Fruit fly (Drosophila melanogaster): ENCODE measurements around the gene CG5850.

The CG5850 gene

dm6 chr2L:9954696-9955095 is 9.1 kb downstream of the CG5850 start:
- TF ChIP-seq CG8478 (optimal IDR thresholded peaks at IDR 0.05) = no peak
- TF ChIP-seq psq (optimal IDR thresholded peaks at IDR 0.05) = no peak
- no peak for TF ChIP-seq pan (optimal IDR thresholded peaks at IDR 0.05)
- TF ChIP-seq EcR (GFP tag; optimal IDR thresholded peaks at IDR 0.05) = no peak
- no peak for TF ChIP-seq Dll (optimal IDR thresholded peaks at IDR 0.05)
- no peak for TF ChIP-seq usp (GFP tag; optimal IDR thresholded peaks at IDR 0.05)

DNA sequence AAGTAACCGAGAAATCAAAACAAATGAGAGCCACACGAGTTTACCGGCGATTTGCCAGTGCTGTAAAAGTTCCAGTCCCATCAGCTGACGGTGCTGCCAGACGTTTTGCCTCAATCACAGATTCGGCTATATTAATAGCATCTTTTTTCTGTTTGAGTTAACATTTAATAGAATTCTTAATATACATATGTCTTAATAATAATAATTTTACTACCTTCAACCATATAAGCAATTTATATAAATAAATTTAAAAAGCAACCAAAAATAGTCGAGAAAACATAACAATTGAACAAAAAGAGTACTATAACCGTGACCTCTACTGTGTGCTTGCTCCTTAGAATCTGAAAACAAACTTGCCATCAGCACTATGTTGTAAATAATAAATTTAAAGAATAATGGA is 9.6 kb downstream of the CG5850 start, which contains the start of the genes CG13126 and CG4709:
CG13126 (minus strand) TSS at position 63 of the 400 bp plus-strand sequence.
CG4709 (plus strand) TSS at position 207 of the 400 bp plus-strand sequence.
- no peak for TF ChIP-seq Dll (optimal IDR thresholded peaks at IDR 0.05)
- no peak for TF ChIP-seq psq (optimal IDR thresholded peaks at IDR 0.05)
- no peak for TF ChIP-seq pan (optimal IDR thresholded peaks at IDR 0.05)
- no peak for TF ChIP-seq EcR (GFP tag; optimal IDR thresholded peaks at IDR 0.05)
- no peak for TF ChIP-seq usp (GFP tag; optimal IDR thresholded peaks at IDR 0.05)
- TF ChIP-seq CG8478 (optimal IDR thresholded peaks at IDR 0.05) = no peak

dm6 chr2L:9949178-9950062 is 14.3 kb downstream of the CG5850 start:
- TF ChIP-seq pan (optimal IDR thresholded peaks at IDR 0.05) (no peak), psq (optimal IDR thresholded peaks at IDR 0.05) (no peak), usp (GFP tag; optimal IDR thresholded peaks at IDR 0.05) (no peak), CG8478 (optimal IDR thresholded peaks at IDR 0.05) (no peak), EcR (GFP tag; optimal IDR thresholded peaks at IDR 0.05) (no peak), Dll (optimal IDR thresholded peaks at IDR 0.05) (no peak)

DNA sequence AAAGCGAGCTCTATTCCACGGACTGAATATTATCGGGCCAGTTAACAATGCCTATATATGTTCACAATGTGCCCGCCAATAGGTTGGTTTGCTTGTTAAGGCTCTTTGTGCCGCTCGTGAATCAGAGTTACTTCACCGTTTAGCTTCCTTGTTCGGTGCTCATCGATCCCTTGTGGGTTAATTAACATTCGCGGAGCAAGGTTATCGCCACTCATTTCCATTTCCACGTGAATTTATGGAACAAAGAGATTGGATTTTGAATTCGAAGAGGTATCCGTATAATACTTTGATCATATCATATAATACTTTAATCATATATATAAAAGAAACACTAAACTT is 15.3 kb downstream of the CG5850 start:
- TF ChIP-seq CG8478 (optimal IDR thresholded peaks at IDR 0.05) = no peak
- no peak for TF ChIP-seq EcR (GFP tag; optimal IDR thresholded peaks at IDR 0.05)
- TF ChIP-seq usp (GFP tag; optimal IDR thresholded peaks at IDR 0.05) = no peak
- TF ChIP-seq psq (optimal IDR thresholded peaks at IDR 0.05) = no peak
- no peak for TF ChIP-seq pan (optimal IDR thresholded peaks at IDR 0.05)
- no peak for TF ChIP-seq Dll (optimal IDR thresholded peaks at IDR 0.05)

dm6 chr2L:9947738-9948519 is 15.8 kb downstream of the CG5850 start:
- TF ChIP-seq psq (optimal IDR thresholded peaks at IDR 0.05) (no peak), pan (optimal IDR thresholded peaks at IDR 0.05) (no peak), EcR (GFP tag; optimal IDR thresholded peaks at IDR 0.05) (no peak), Dll (optimal IDR thresholded peaks at IDR 0.05) (no peak), usp (GFP tag; optimal IDR thresholded peaks at IDR 0.05) (no peak), CG8478 (optimal IDR thresholded peaks at IDR 0.05) (no peak)

DNA sequence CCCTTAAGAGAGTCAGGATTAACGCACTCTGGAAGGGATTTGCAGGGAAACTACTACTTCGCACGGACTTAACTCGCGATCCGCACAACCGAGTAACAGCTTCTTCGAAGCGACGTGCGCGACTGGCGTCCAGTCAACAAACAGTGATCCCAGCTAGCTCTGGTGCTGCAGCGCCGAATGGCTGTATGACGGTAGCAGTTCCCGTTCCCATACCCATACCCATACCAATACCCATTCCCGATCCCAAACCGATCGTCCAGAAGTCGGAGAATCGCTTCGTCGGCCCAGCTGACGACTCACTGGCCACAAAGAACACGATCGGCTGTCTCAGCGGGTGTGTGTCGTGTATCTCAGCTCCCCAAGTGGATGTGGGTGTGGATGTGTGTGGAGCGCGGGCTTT is 16.5 kb downstream of the CG5850 start, which contains the start of gene CG5853:
CG5853 (minus strand) TSS at position 384 of the 400 bp plus-strand sequence.
- TF ChIP-seq Dll (optimal IDR thresholded peaks at IDR 0.05) = no peak
- TF ChIP-seq CG8478 (optimal IDR thresholded peaks at IDR 0.05) = no peak
- TF ChIP-seq EcR (GFP tag; optimal IDR thresholded peaks at IDR 0.05) = no peak
- TF ChIP-seq psq (optimal IDR thresholded peaks at IDR 0.05) = no peak

- no peak for TF ChIP-seq Dll (optimal IDR thresholded peaks at IDR 0.05)
- TF ChIP-seq EcR (GFP tag; optimal IDR thresholded peaks at IDR 0.05) = no peak
- no peak for TF ChIP-seq psq (optimal IDR thresholded peaks at IDR 0.05)
- TF ChIP-seq pan (optimal IDR thresholded peaks at IDR 0.05) = no peak
- TF ChIP-seq CG8478 (optimal IDR thresholded peaks at IDR 0.05) = no peak
- no peak for TF ChIP-seq usp (GFP tag; optimal IDR thresholded peaks at IDR 0.05)
These were observed 17.7 kb downstream of the CG5850 start for dm6 chr2L:9946051-9946450.

dm6 chr2L:9945086-9945485 is 18.7 kb downstream of the CG5850 start:
- no peak for TF ChIP-seq Dll (optimal IDR thresholded peaks at IDR 0.05)
- TF ChIP-seq CG8478 (optimal IDR thresholded peaks at IDR 0.05) = no peak
- TF ChIP-seq EcR (GFP tag; optimal IDR thresholded peaks at IDR 0.05) = no peak
- TF ChIP-seq usp (GFP tag; optimal IDR thresholded peaks at IDR 0.05) = no peak
- no peak for TF ChIP-seq psq (optimal IDR thresholded peaks at IDR 0.05)
- TF ChIP-seq pan (optimal IDR thresholded peaks at IDR 0.05) = no peak

DNA sequence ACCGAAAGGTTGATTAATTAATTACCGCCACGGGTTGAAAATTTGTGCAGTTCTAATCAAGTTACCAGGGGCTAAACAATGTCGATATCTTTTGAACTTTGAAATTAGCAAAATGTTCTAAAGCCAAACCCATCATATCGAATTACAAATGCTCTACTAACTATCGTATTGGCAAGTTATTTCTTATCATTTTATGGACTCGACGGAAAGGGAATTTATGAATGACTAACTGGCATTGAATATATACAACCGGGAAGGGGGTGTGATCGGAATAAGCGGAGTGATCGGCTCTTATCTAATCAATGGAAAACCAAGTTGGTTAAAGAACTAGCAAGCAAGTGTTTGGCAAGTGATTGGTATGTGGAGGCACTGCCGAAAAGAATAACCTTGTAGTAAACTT is 20.2 kb downstream of the CG5850 start:
- TF ChIP-seq EcR (GFP tag; optimal IDR thresholded peaks at IDR 0.05) (no peak), usp (GFP tag; optimal IDR thresholded peaks at IDR 0.05) (no peak), pan (optimal IDR thresholded peaks at IDR 0.05) (no peak), CG8478 (optimal IDR thresholded peaks at IDR 0.05) (no peak), psq (optimal IDR thresholded peaks at IDR 0.05) (no peak), Dll (optimal IDR thresholded peaks at IDR 0.05) (no peak)

DNA sequence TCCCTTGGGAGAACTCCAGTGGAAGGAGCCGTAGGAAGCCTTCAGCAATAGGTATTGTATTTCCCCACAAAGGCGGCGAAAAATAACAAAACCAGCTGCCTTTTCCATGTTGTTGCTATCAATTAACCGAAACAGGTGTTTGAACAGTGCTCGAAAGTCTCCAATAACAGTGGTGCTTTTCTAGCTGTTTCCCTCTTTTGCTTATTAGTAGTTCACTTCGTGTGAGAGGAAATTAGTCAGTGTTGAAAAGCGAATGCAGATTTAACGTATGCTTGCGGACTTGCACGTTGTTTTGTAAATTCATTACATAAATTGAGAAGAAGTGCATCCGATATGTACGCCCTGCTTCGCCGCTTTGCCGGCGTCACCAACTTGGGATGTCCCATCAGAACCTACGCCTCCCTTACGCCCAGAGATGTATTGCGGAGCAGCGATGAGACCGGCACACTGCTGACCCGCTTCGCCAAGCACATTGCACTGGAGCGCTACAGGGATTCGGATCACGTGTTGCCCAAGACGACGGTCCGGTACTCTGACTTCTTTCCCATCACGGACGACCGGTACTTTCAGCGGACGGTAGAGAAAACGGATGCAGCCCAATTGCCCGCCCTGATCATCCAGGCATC is 25.0 kb downstream of the CG5850 start, which contains the start of the genes Datp and CG4619:
Datp (minus strand) TSS at position 160 of the 626 bp plus-strand sequence.
CG4619 (plus strand) TSS at position 233 of the 626 bp plus-strand sequence.
- TF ChIP-seq CG8478 (optimal IDR thresholded peaks at IDR 0.05) = no peak
- TF ChIP-seq pan (optimal IDR thresholded peaks at IDR 0.05) = no peak
- TF ChIP-seq Dll (optimal IDR thresholded peaks at IDR 0.05) = no peak
- no peak for TF ChIP-seq usp (GFP tag; optimal IDR thresholded peaks at IDR 0.05)
- no peak for TF ChIP-seq EcR (GFP tag; optimal IDR thresholded peaks at IDR 0.05)
- TF ChIP-seq psq (optimal IDR thresholded peaks at IDR 0.05) = no peak

- TF ChIP-seq Dll (optimal IDR thresholded peaks at IDR 0.05) (no peak), EcR (GFP tag; optimal IDR thresholded peaks at IDR 0.05) (no peak), pan (optimal IDR thresholded peaks at IDR 0.05) (no peak), usp (GFP tag; optimal IDR thresholded peaks at IDR 0.05) (no peak), psq (optimal IDR thresholded peaks at IDR 0.05) (no peak), CG8478 (optimal IDR thresholded peaks at IDR 0.05) (no peak)
These were observed 25.8 kb downstream of the CG5850 start, which contains the start of gene Arglu1 for dm6 chr2L:9937908-9938307. Gene Arglu1, minus strand, starts transcription at chr2L:9938134.

Measured in whole organism.